Worm (Caenorhabditis elegans): ENCODE data around the gene F47E1.2.

Gene F47E1.2

ce11 chrX:9103048-9103447 lies 45.6 kb downstream of the F47E1.2 start:
- TF ChIP-seq hlh-30 (tag; optimal IDR thresholded peaks at IDR 0.05; ENCODE audit: insufficient read depth) (no peak), pag-3 (tag; optimal IDR thresholded peaks at IDR 0.05; ENCODE audit: borderline replicate concordance) (no peak), pax-1 (tag; optimal IDR thresholded peaks at IDR 0.05) (peak; percentile 76), K02D7.2 (tag; optimal IDR thresholded peaks at IDR 0.05) (no peak), pha-2 (tag; optimal IDR thresholded peaks at IDR 0.05) (no peak)

- TF ChIP-seq hlh-8 (tag; optimal IDR thresholded peaks at IDR 0.05), result no peak
Measured at ce11 chrX:9103584-9103983, 46.1 kb downstream of the F47E1.2 start.

ce11 chrX:9104399-9104798 lies 46.9 kb downstream of the F47E1.2 start:
- TF ChIP-seq nfya-1 (tag; optimal IDR thresholded peaks at IDR 0.05) (no peak), ceh-18 (tag; optimal IDR thresholded peaks at IDR 0.05) (no peak), gmeb-2 (tag; optimal IDR thresholded peaks at IDR 0.05) (no peak), ceh-9 (tag; optimal IDR thresholded peaks at IDR 0.05) (no peak), fax-1 (tag; optimal IDR thresholded peaks at IDR 0.05) (no peak), ceh-22 (tag; optimal IDR thresholded peaks at IDR 0.05) (no peak), pax-1 (tag; optimal IDR thresholded peaks at IDR 0.05) (no peak), K02D7.2 (tag; optimal IDR thresholded peaks at IDR 0.05) (no peak), ama-1 (optimal IDR thresholded peaks at IDR 0.05) (no peak), ceh-19 (GFP tag; optimal IDR thresholded peaks at IDR 0.05) (no peak), ceh-48 (tag; optimal IDR thresholded peaks at IDR 0.05) (no peak), hlh-13 (GFP tag; optimal IDR thresholded peaks at IDR 0.05) (no peak), hlh-30 (tag; optimal IDR thresholded peaks at IDR 0.05; ENCODE audit: insufficient read depth) (no peak), ttx-3 (tag; optimal IDR thresholded peaks at IDR 0.05) (no peak)

- TF ChIP-seq elt-2 (tag; optimal IDR thresholded peaks at IDR 0.05), result peak; percentile 74
- TF ChIP-seq ceh-18 (tag; optimal IDR thresholded peaks at IDR 0.05), result no peak
Measured at ce11 chrX:9105075-9105474, 47.6 kb downstream of the F47E1.2 start.

ce11 chrX:9105888-9106287 lies 48.4 kb downstream of the F47E1.2 start:
- TF ChIP-seq ttx-3 (tag; optimal IDR thresholded peaks at IDR 0.05) (no peak), fkh-10 (GFP tag; optimal IDR thresholded peaks at IDR 0.05) (no peak), K09A11.1 (tag; optimal IDR thresholded peaks at IDR 0.05; ENCODE audit: insufficient read depth) (no peak), ceh-18 (tag; optimal IDR thresholded peaks at IDR 0.05) (no peak), unc-86 (tag; optimal IDR thresholded peaks at IDR 0.05) (no peak), ets-4 (tag; optimal IDR thresholded peaks at IDR 0.05) (no peak), ztf-16 (tag; optimal IDR thresholded peaks at IDR 0.05) (no peak), ceh-30 (tag; optimal IDR thresholded peaks at IDR 0.05) (no peak), unc-3 (GFP tag; conservative IDR thresholded peaks at IDR 0.05) (no peak), unc-3 (tag; optimal IDR thresholded peaks at IDR 0.05) (no peak), ceh-9 (tag; optimal IDR thresholded peaks at IDR 0.05) (no peak)

ce11 chrX:9107866-9108265 lies 50.4 kb downstream of the F47E1.2 start:
- TF ChIP-seq ceh-45 (GFP tag; IDR thresholded peaks at IDR 0.05) (no peak), ceh-34 (tag; optimal IDR thresholded peaks at IDR 0.05) (no peak)

Measured in whole organism, late embryonic.